Worm (Caenorhabditis elegans): ENCODE results near the gene sut-1.

sut-1 gene

ce11 chrII:1084899-1085298 lies 38.2 kb downstream of the sut-1 start (continued):
- TF ChIP-seq spr-3 (GFP tag; optimal IDR thresholded peaks at IDR 0.05) = no peak
- peak in 1 of 2 experiments; percentile 65 for TF ChIP-seq mdl-1 (tag; optimal IDR thresholded peaks at IDR 0.05)
- no peak for TF ChIP-seq ZK337.2 (GFP tag; IDR thresholded peaks at IDR 0.05)
- TF ChIP-seq zip-11 (GFP tag; IDR thresholded peaks at IDR 0.05) = no peak
- no peak for TF ChIP-seq T20F7.1 (GFP tag; optimal IDR thresholded peaks at IDR 0.05)
- TF ChIP-seq cey-2 (tag; optimal IDR thresholded peaks at IDR 0.05; ENCODE audit: borderline replicate concordance, insufficient read depth) = no peak
- no peak for TF ChIP-seq dmd-8 (GFP tag; IDR thresholded peaks at IDR 0.05)
- TF ChIP-seq dpl-1 (GFP tag; optimal IDR thresholded peaks at IDR 0.05) = no peak
- TF ChIP-seq duxl-1 (tag; optimal IDR thresholded peaks at IDR 0.05; ENCODE audit: poor library complexity) = no peak
- TF ChIP-seq fkh-10 (GFP tag; optimal IDR thresholded peaks at IDR 0.05) = peak; percentile 69
- no peak for TF ChIP-seq zag-1 (tag; optimal IDR thresholded peaks at IDR 0.05)
- no peak for TF ChIP-seq ceh-28 (tag; optimal IDR thresholded peaks at IDR 0.05)
- no peak for TF ChIP-seq nhr-25 (tag; optimal IDR thresholded peaks at IDR 0.05; ENCODE audit: borderline replicate concordance, insufficient read depth)

- TF ChIP-seq nhr-76 (tag; optimal IDR thresholded peaks at IDR 0.05) (no peak), ama-1 (optimal IDR thresholded peaks at IDR 0.05) (no peak), ceh-32 (tag; optimal IDR thresholded peaks at IDR 0.05; ENCODE audit: poor library complexity) (no peak), tag-97 (GFP tag; IDR thresholded peaks at IDR 0.05) (no peak), egl-27 (tag; optimal IDR thresholded peaks at IDR 0.05) (no peak), unc-130 (GFP tag; optimal IDR thresholded peaks at IDR 0.05) (no peak), ztf-11 (tag; optimal IDR thresholded peaks at IDR 0.05) (no peak), dmd-6 (GFP tag; IDR thresholded peaks at IDR 0.05) (no peak), skn-1 (tag; optimal IDR thresholded peaks at IDR 0.05) (no peak), pqm-1 (tag; optimal IDR thresholded peaks at IDR 0.05) (no peak), F10B5.3 (tag; optimal IDR thresholded peaks at IDR 0.05) (no peak), ctbp-1 (GFP tag; IDR thresholded peaks at IDR 0.05) (no peak), zfp-3 (GFP tag; conservative IDR thresholded peaks at IDR 0.05) (no peak)
Observed at ce11 chrII:1082859-1083258, 40.2 kb downstream of the sut-1 start, which contains the start of gene K02E7.1. Gene K02E7.1, plus strand, starts transcription at chrII:1083159.

- TF ChIP-seq lin-1 (GFP tag; IDR thresholded peaks at IDR 0.05) (no peak), zfp-2 (tag; optimal IDR thresholded peaks at IDR 0.05) (peak; percentile 33), ceh-44 (GFP tag; IDR thresholded peaks at IDR 0.05) (no peak), egl-27 (tag; optimal IDR thresholded peaks at IDR 0.05) (no peak)
Observed at ce11 chrII:1075424-1075823, 47.6 kb downstream of the sut-1 start, which contains the start of gene K02E7.11. Gene K02E7.11, minus strand, starts transcription at chrII:1075524.

- TF ChIP-seq nhr-6 (tag; optimal IDR thresholded peaks at IDR 0.05) = no peak
- no peak for TF ChIP-seq F49E8.2 (tag; optimal IDR thresholded peaks at IDR 0.05; ENCODE audit: borderline replicate concordance)
Observed at ce11 chrII:1072106-1072505, 51.0 kb downstream of the sut-1 start, which contains the start of gene K02E7.4. Gene K02E7.4, plus strand, starts transcription at chrII:1072406.

- no peak for TF ChIP-seq fkh-10 (GFP tag; optimal IDR thresholded peaks at IDR 0.05)
- TF ChIP-seq snpc-4 (tag; optimal IDR thresholded peaks at IDR 0.05) = no peak
- TF ChIP-seq aly-2 (tag; optimal IDR thresholded peaks at IDR 0.05) = no peak
- TF ChIP-seq dve-1 (tag; optimal IDR thresholded peaks at IDR 0.05; ENCODE audit: insufficient read depth) = no peak
- no peak for TF ChIP-seq rbr-2 (tag; optimal IDR thresholded peaks at IDR 0.05)
Observed at ce11 chrII:1071432-1071831, 51.6 kb downstream of the sut-1 start.
